Fruit fly (Drosophila melanogaster) S2 (cell line): ENCODE measurements around the gene CG33966.

Source experiments
- CG8478 ChIP-seq: fragments of >200 bp; optimal IDR thresholded peaks from 2 replicates; lab custom pipeline; 2018
- CTCF ChIP-seq, 2 experiments: fragments of >200 bp; optimal IDR thresholded peaks; 2 replicates each; lab custom pipeline; 2018

Gene CG33966

DNA sequence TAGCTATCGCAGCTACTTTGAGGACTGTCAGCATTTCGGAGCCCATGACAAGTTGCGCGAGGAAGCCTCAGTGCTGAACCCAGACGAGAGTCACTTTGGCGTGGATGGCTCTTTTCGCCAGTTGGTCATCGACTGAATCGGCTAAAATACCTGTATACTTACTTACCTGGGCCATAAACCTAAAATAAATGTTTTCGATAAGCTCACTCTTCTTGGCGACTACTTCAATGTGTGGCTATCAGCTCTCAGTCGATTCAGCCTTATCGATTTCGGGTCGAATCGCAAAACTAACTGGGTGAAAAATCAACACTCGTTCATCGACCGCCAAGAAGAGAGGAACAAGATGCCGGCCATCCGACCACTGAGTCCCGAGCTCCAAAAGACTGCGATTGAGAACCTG is at the start of gene CG33966:
Gene CG33966 (plus strand): TSS at position 301 of the 400 bp plus-strand sequence.
- no peak for TF ChIP-seq CG8478 (lab: Kevin White, UChicago)
- TF ChIP-seq CTCF (optimal IDR thresholded peaks at IDR 0.05; lab: Kevin White, UChicago) = no peak

DNA sequence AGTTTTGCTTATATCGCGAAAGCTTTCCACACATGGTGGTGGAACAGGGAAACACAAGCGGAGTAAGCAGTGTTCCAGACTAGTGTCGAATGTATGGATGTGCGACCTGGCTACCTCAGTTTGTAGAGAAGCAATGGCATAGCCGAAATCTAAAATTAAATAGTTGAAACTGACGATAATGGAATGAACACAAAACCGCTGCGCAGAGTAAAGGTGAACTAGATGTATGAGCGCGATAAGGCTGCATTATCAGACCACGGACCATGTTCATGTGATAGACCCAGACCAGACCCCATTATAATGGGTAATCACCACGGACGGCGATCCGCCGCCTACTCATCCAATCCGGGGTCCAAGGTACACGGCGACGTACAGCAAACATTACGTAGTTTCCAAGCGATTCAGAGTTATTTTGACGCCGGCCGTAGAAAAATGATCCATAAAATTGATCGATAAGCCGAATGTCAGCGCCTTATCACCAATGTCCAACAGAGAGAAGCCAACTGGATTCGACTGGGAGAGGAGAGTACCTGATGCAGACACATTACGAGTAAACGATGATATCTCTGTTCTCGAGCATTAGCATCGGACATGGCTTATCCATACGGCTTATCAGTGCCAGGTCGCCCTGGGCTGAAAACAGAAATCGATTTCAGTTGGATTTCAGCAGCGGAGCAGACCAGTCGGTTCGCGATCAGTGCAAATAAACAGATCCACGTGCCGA is 44.8 kb upstream of the CG33966 start, which contains the start of gene CG13912:
Gene CG13912 (plus strand): TSS at position 653 of the 724 bp plus-strand sequence.
- TF ChIP-seq CTCF (optimal IDR thresholded peaks at IDR 0.05; lab: Kevin White, UChicago) (peak; percentile 49 to 53), CG8478 (lab: Kevin White, UChicago) (no peak)

DNA sequence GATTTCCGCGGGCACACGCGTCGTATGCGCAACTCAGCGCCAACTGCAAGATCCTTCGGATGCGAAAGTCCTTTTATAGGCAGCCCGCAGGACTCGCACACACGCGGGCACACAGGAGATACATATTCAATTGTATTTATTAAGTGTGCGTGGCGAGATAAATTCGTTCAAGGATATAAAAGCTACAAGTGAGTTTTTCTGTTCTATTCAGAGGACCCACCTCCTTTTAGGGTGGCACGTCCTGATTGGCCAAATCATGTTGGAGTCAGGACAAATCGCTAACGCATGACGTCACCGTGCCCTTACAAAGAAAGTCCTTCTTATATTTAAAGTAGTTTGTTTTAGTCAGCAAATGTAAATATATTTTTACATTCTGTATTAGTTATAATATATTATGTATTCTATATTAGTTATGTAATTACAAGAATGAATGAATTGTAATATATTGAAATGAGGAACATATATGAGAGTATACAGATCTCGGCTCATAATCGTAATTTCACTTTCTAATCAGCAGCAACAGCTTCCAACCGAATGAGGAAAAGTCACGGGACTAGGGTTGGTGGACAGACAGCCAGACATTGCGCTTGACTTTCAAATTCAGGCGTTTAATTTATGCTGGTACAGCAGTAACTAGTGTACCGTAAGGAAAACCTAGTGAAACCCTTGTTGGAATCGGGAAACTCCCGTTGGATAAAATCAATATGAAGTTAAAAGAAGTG is 40.6 kb upstream of the CG33966 start, which contains the start of gene Trhn:
Gene Trhn (minus strand): TSS at position 51 of the 722 bp plus-strand sequence.
- TF ChIP-seq CTCF (optimal IDR thresholded peaks at IDR 0.05; lab: Kevin White, UChicago) (no peak), CG8478 (lab: Kevin White, UChicago) (no peak)

DNA sequence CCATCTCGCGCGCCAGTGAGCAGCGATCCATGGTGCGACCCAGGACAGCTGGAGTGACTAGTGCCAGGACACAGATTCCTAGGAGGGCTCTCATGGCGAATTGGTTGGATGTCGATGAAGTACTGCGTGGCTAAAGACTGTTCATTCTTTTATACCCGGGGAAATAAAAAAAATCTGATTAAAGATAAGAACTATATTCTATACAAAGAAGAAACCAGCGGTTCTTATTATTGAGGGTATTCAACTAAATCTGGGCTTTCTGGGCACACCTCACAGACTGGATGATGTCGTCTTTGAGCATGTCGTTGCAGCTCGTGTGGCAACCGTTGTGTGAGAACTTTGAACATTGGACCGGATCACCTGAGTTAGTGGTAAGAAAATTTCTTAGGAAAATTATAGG is 38.7 kb upstream of the CG33966 start, which contains the start of gene LysX:
Gene LysX (minus strand): TSS at position 101 of the 400 bp plus-strand sequence.
- no peak for TF ChIP-seq CG8478 (lab: Kevin White, UChicago)
- TF ChIP-seq CTCF (optimal IDR thresholded peaks at IDR 0.05; lab: Kevin White, UChicago) = no peak

DNA sequence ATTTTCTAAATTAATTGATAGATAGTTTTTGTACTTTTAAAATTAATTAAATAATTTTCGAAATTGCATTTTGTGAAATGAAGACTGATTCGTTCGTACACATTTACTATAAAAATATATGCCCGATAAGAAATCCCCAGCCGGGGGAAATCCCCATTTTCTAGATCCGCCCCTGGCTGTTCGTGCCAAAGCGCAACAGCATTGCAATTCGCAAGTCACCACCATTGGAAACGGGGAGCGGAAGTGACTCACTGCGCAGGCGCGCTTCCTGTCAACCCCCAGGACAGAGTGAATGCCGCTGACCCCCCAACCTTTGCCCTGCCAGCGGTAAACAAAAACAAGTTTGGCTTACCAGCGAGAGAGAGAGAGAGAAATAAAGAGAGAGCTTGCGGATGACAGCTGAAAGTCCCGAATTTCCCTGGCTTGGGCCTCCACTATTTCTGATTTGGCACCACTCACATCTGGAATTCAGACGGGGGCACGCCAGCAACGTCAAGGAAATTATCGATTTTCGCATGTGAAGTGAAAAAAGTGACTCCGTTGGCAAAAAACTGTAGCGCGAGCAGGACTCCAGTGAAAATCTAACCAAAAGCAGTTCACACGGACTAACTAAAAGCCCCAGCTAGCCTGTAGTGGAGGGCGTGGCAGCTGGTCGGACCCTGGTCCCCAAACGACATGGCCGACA is 37.9 kb upstream of the CG33966 start, which contains the start of gene Aplip1:
Gene Aplip1 (plus strand): TSS at position 450 of the 685 bp plus-strand sequence.
- TF ChIP-seq CTCF (optimal IDR thresholded peaks at IDR 0.05; lab: Kevin White, UChicago) (no peak), CG8478 (lab: Kevin White, UChicago) (no peak)

DNA sequence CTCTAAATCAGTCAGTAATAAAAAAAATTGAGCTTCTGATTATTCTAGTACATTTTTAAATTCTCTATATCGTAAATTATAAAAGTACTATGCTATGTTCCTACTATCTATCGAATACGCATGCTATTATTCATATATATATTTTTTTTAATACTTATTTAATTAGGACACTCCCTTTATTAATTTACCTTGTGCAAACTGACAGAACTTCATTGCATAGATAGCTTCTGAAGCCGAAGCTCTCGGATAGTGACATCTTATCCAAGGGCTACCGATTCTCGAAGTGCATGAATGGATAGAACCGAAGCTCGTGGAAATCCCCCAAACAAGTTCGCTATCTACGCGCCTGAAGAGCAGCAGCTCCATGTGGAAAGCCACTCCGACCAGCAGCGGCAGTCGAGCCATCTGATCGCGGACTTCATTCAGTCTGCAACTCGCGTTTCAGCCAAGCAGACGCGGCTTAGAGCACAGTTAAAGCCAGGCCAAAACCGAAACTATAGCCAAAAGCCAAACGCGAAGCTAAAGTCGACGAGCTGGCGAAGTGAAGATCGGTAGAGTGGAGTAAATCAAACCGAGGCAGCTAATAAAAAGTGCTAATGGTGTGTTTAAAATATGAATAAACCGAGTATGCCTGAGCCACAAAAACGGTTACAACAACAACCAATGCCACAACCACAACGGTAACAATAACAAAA is 33.4 kb upstream of the CG33966 start, which contains the start of gene mwh:
Gene mwh (plus strand): TSS at position 430 of the 695 bp plus-strand sequence.
- TF ChIP-seq CTCF (optimal IDR thresholded peaks at IDR 0.05; lab: Kevin White, UChicago) = no peak
- TF ChIP-seq CG8478 (lab: Kevin White, UChicago) = no peak

DNA sequence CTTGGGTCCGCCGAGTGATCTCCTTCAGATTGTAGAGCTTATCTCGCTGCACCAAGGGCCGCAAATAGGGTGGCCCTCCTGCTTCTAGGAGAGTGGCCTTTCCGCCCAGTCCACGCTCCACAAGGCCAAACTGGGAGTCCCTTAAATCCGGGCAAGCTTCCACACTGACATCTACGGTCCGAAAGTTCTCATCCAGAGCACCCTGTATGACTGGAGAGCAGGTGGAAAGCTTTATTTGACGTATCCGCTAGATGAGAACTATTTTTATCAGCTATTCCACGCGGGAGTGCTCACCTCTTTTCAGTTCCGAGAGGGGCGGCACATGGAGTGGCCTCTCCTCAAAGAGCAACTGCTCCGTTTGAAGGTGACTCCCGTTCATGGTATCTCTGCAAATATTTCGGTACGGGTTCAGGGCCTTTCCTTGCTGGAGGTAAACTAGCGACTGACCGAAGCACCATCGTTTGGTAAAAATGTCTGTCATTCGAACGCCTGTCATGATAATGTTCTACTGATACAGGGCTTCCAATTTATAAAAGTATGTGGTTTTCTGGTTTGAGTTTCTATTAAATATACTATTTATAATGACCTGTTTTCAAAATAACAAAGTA is 31.2 kb upstream of the CG33966 start, which contains the start of gene meep:
Gene meep (minus strand): TSS at position 449 of the 608 bp plus-strand sequence.
- TF ChIP-seq CG8478 (lab: Kevin White, UChicago) (no peak), CTCF (optimal IDR thresholded peaks at IDR 0.05; lab: Kevin White, UChicago) (no peak)

DNA sequence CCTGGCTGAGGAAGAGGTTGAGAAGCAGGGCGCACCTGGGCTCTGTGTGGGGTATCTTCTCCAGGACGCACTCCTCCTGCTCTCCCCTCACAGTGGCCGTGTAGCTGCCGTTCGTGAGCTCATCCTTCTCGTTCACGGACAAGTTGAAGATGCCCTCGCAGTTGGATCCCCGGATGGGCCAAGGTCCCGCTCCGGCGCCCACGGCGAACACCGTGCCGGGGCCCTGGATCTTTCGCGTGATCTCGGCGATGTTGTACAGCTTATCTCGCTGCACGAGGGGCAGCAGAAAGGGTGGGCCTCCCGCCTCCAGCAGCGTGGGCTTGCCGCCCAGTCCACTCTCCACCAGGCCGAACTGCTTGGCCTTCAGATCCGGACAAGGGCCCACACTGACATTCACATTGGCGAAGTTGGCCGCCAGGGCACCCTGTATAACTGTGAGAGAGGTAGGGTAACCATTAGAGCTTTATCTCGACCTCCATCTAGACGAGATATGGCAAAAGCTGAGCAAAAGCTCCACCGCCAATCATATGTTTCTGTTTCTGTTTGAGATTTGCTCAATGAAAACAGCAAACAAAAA is 30.0 kb upstream of the CG33966 start:
- TF ChIP-seq CTCF (optimal IDR thresholded peaks at IDR 0.05; lab: Kevin White, UChicago) (no peak), CG8478 (lab: Kevin White, UChicago) (no peak)

DNA sequence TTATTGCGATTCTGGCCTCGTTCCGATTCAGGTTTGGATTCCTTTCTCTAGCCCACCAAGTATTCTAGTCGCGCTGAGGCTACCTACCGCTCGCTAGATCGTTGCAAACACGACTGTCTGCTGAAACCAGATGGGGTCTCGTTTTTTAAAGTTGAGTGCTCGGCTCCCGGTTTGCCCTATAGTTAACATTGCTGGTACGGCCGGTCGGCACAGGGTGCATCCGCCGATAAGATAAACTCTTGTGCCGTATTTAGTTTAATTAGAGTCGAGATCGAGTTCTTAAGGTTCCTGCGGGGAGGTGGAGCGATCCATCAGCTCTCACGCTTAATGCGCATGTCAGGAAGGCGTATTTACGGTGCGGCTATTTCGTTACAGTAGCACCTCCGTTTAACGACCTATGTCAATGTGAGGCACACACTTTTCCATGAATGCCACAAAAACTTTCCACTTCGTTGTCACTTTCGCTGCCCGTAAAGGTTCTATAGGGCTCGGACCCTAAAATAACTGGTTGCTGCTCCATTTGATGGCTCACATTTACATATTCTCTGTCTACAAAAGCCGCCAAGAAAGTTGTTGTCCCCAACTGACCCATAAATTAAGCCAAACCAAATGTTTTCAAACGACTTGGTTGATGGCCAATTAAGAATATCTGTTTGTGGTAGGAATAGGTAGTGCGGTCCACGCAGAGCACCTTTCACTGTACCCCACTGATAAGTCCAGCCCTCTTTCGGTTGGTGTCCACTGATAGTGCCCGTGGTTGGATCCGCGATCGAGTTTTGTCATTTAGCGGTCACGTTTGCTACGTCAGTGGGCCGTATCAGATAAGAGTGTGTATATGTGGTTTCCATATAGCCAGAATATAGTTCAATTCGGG is 29.0 kb upstream of the CG33966 start, which contains the start of gene CG9119:
Gene CG9119 (minus strand): TSS at position 122 of the 874 bp plus-strand sequence.
- TF ChIP-seq CG8478 (lab: Kevin White, UChicago) (no peak), CTCF (optimal IDR thresholded peaks at IDR 0.05; lab: Kevin White, UChicago) (no peak)

DNA sequence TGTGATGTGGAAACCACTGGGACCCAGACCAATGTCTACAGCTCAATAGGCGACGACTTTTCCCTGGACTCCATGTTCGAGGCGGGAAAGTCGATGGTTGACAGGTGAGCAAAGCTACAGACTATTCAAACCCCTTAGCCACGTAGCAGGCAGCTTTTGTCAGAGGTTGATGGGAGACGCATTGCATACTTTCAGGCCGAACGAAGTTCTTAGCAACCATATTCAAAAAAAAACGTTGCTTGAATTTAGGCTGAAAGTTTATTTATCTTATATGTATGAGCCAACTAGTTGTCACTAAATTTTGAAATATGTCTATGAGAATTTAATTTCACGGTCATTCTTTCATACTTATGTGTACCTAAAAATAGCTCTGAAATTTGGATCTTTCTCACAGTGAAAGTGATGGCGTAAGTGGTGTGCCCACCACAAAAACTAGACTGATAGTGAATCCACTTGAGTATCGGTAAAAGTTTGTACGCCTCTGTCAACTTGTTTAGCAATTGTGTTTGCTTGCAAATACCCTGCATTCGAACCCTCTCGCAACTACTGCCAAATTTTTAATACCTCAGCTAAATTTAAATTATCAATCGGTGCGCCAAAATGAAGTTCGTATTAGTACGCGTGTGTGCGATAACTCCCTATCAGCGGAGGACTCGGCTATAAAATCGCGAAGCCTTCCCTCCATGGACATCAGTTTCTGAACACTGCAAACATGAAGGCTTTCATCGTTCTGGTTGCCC is 27.1 kb upstream of the CG33966 start, which contains the start of gene LysB:
Gene LysB (plus strand): TSS at position 690 of the 740 bp plus-strand sequence.
- peak in 1 of 2 experiments; percentile 36 for TF ChIP-seq CTCF (optimal IDR thresholded peaks at IDR 0.05; lab: Kevin White, UChicago)
- TF ChIP-seq CG8478 (lab: Kevin White, UChicago) = no peak

DNA sequence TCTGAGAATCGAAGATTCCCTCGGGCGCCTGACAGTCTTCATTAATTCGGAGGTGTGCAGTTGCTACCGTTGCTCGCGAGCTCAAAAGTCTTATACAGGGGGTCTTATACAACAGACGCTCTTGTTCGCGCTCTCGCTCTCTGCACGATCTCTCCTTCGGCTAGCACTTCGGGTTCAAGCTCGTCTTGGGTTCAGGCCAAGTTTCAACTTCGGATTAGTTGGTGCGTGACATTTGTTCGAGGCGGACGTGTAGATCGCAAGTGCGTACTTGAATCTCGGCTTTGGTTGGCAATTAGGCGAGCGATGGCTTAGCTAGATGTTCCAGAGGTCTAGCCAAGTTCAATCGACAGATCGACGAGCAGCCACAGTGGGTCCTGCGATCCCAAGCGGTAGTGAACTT is 25.7 kb upstream of the CG33966 start:
- TF ChIP-seq CTCF (optimal IDR thresholded peaks at IDR 0.05; lab: Kevin White, UChicago) (no peak), CG8478 (lab: Kevin White, UChicago) (no peak)
